Worm (Caenorhabditis elegans): Measurements from ENCODE around the gene sds-22.

sds-22 gene

DNA sequence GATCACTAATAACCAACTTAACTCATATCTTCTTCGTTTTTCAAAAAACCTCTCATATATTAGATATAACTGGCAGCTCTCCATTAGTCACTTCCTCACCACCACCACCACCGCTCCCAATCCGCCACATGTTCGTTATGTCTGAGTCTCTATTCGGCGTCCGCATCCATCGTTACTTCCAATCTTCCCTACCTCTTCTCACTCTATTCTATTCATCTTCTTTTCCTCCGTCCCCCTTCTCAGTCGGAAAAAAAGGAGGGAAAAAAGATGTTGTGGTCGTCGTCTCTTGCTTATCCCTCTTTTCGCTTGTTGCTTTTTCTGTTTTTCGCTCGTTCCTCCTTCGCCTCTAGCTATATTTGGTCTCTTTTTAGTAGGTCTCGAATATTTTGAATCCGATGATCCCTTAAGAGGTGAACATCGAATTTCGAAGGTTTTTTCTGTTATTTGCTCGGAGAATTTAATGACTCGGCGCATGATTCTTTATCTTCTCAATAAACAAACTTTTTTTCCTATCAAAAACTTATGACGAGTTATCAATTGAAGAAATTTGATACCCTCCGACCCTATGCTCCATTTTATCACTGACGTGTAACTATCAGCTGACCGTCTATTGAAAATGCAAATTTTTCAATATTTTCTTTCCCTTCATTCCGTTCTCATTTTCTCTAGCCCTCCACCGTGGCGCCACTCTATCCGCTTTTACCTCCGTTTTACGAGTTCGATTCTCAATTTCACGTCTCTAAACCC lies 33.8 kb downstream of the sds-22 start (continued):
- TF ChIP-seq nhr-77 (tag; optimal IDR thresholded peaks at IDR 0.05) (no peak), mdl-1 (tag; optimal IDR thresholded peaks at IDR 0.05) (no peak), ztf-4 (tag; optimal IDR thresholded peaks at IDR 0.05) (peak; percentile 69), sma-9 (GFP tag; optimal IDR thresholded peaks at IDR 0.05) (peak; percentile 29), sma-9 (tag; optimal IDR thresholded peaks at IDR 0.05) (no peak), alr-1 (tag; optimal IDR thresholded peaks at IDR 0.05) (no peak), ZK546.5 (tag; optimal IDR thresholded peaks at IDR 0.05) (no peak), peb-1 (tag; optimal IDR thresholded peaks at IDR 0.05) (no peak), nhr-23 (tag; optimal IDR thresholded peaks at IDR 0.05) (no peak), unc-55 (GFP tag; optimal IDR thresholded peaks at IDR 0.05) (peak; percentile 85), nhr-21 (tag; optimal IDR thresholded peaks at IDR 0.05) (no peak), nhr-237 (tag; optimal IDR thresholded peaks at IDR 0.05) (no peak)

ce11 chrII:7892761-7893272 lies 34.6 kb downstream of the sds-22 start, which contains the start of gene ptc-1:
Gene ptc-1 (plus strand): TSS chrII:7893222.
- no peak for TF ChIP-seq nhr-23 (tag; optimal IDR thresholded peaks at IDR 0.05)
- TF ChIP-seq alr-1 (tag; optimal IDR thresholded peaks at IDR 0.05), result no peak
- no peak for TF ChIP-seq nhr-6 (tag; optimal IDR thresholded peaks at IDR 0.05)
- no peak for TF ChIP-seq ztf-4 (tag; optimal IDR thresholded peaks at IDR 0.05)
- TF ChIP-seq ama-1 (optimal IDR thresholded peaks at IDR 0.05), result no peak
- TF ChIP-seq ztf-1 (GFP tag; conservative IDR thresholded peaks at IDR 0.05), result no peak
- no peak for TF ChIP-seq elt-1 (tag; optimal IDR thresholded peaks at IDR 0.05)
- no peak for TF ChIP-seq R02D3.7 (tag; optimal IDR thresholded peaks at IDR 0.05)

ce11 chrII:7893648-7894047 lies 35.4 kb downstream of the sds-22 start:
- TF ChIP-seq lin-13 (GFP tag; optimal IDR thresholded peaks at IDR 0.05) (no peak), sma-9 (GFP tag; optimal IDR thresholded peaks at IDR 0.05) (peak; percentile 13), sma-9 (tag; optimal IDR thresholded peaks at IDR 0.05) (no peak), F13H6.1 (tag; optimal IDR thresholded peaks at IDR 0.05) (no peak)

DNA sequence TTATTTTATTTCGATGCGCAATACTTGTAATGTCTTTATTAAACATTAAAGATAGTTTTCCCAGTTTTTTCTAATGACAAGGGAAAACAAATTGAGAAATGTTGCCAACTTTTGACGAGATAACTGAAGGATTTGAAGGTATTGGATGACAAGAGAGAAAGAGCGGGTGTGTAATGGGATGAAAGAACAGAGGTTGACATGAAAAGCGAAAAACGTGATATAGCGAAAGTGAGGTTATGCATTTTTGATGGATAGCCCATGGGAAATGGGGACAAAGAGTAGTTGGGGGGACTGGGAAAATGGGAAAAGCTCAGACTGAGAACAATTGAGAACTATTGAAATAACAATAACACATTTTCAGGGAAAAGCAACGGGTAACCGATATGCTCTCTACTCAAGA lies 37.0 kb downstream of the sds-22 start:
- TF ChIP-seq ztf-11 (tag; optimal IDR thresholded peaks at IDR 0.05) (no peak), C34F6.9 (tag; optimal IDR thresholded peaks at IDR 0.05) (peak; percentile 28), ama-1 (optimal IDR thresholded peaks at IDR 0.05) (no peak), nhr-129 (tag; optimal IDR thresholded peaks at IDR 0.05) (peak; percentile 49), lsy-2 (tag; optimal IDR thresholded peaks at IDR 0.05) (peak in 1 of 2 experiments; percentile 24)

DNA sequence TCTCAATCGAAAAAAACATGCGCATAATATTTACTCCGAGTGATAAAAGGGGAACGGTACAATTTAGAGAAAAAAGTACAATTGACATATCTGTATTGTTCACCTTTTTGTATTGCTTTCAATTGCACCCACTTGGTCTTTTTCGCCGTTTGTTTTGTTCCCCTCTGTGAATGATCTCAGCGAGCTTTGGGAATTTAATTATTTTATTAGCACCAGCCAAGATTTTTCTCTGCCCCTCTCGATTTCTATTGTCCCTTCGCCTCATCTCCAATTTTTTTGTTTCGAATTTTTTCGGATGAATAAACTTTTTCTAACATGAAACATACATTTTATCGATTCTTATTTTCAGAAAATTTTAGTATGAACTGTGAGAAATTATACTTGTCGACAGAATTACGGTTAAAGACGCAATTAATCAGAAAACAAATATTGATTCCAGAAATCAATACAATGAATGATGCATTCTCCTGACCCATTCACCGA lies 42.0 kb downstream of the sds-22 start, which contains the start of gene rev-1:
rev-1 (plus strand) TSS at position 433 of the 483 bp plus-strand sequence.
- no peak for TF ChIP-seq snpc-4 (tag; optimal IDR thresholded peaks at IDR 0.05)
- no peak for TF ChIP-seq mbf-1 (tag; optimal IDR thresholded peaks at IDR 0.05)
- TF ChIP-seq zag-1 (tag; optimal IDR thresholded peaks at IDR 0.05), result no peak
- TF ChIP-seq dmd-4 (tag; optimal IDR thresholded peaks at IDR 0.05), result no peak

- TF ChIP-seq ztf-4 (tag; optimal IDR thresholded peaks at IDR 0.05), result no peak
- no peak for TF ChIP-seq lin-11 (tag; optimal IDR thresholded peaks at IDR 0.05)
- TF ChIP-seq lin-39 (tag; optimal IDR thresholded peaks at IDR 0.05), result no peak
- TF ChIP-seq nhr-237 (tag; optimal IDR thresholded peaks at IDR 0.05), result no peak
- no peak for TF ChIP-seq lsy-2 (tag; optimal IDR thresholded peaks at IDR 0.05)
- no peak for TF ChIP-seq mbf-1 (tag; optimal IDR thresholded peaks at IDR 0.05)
- TF ChIP-seq nhr-25 (tag; optimal IDR thresholded peaks at IDR 0.05), result no peak
- no peak for TF ChIP-seq nhr-77 (tag; optimal IDR thresholded peaks at IDR 0.05)
- no peak for TF ChIP-seq nhr-21 (tag; optimal IDR thresholded peaks at IDR 0.05)
- TF ChIP-seq peb-1 (tag; optimal IDR thresholded peaks at IDR 0.05), result no peak
- no peak for TF ChIP-seq blmp-1 (tag; optimal IDR thresholded peaks at IDR 0.05; ENCODE audit: insufficient read depth)
- no peak for TF ChIP-seq mdl-1 (tag; optimal IDR thresholded peaks at IDR 0.05)
- no peak for TF ChIP-seq snpc-4 (tag; optimal IDR thresholded peaks at IDR 0.05)
- no peak for TF ChIP-seq dmd-4 (tag; optimal IDR thresholded peaks at IDR 0.05)
Observed at ce11 chrII:7900762-7901161, 42.6 kb downstream of the sds-22 start.

All from whole organism, L2 larva.